Worm (Caenorhabditis elegans) whole organism, L1 larva: Measurements from ENCODE around the gene K02E10.5.

Experiments used
- C04F5.9 ChIP-seq: sonication (generic microtip); optimal IDR thresholded peaks from 2 replicates; lab custom pipeline; 2016; ENCODE audit warnings: missing genetic modification characterization, missing compliant biosample characterization
- F16B12.6 ChIP-seq: fragments of 150-350 bp; optimal IDR thresholded peaks from 2 replicates; lab custom pipeline; 2014; ENCODE audit warnings: missing biosample characterization, missing genetic modification characterization
- aly-2 ChIP-seq: fragments of 150-350 bp; optimal IDR thresholded peaks from 2 replicates; lab custom pipeline; 2014; ENCODE audit warnings: missing biosample characterization, missing genetic modification characterization
- ama-1 ChIP-seq: fragments of 150-350 bp; optimal IDR thresholded peaks from 2 replicates; lab custom pipeline; 2014
- blmp-1 ChIP-seq: fragments of 150-350 bp; optimal IDR thresholded peaks from 2 replicates; lab custom pipeline; 2014; ENCODE audit warnings: missing biosample characterization, missing genetic modification characterization
- ceh-63 ChIP-seq: fragments of 200-800 bp; sonication (Bioruptor generic); optimal IDR thresholded peaks from 2 replicates; lab custom pipeline; 2018; ENCODE audit warnings: mild to moderate bottlenecking, missing genetic modification characterization, missing compliant biosample characterization
- ceh-8 ChIP-seq: fragments of 200-800 bp; sonication (Bioruptor generic); optimal IDR thresholded peaks from 2 replicates; lab custom pipeline; 2018; ENCODE audit warnings: mild to moderate bottlenecking, missing genetic modification characterization, moderate library complexity, missing compliant biosample characterization
- ces-1 ChIP-seq: fragments of 150-350 bp; optimal IDR thresholded peaks from 2 replicates; lab custom pipeline; 2014; ENCODE audit warnings: missing biosample characterization, missing genetic modification reagents, missing genetic modification characterization
- efl-1 ChIP-seq, 4 experiments: fragments of 150-350 bp; optimal IDR thresholded peaks in 3 of 4; peaks in 1 of 4; 1 replicate in 1 of 4; 2 replicates in 3 of 4; lab custom pipeline; 2014; ENCODE audit warnings: missing biosample characterization in 2 of 4, missing genetic modification characterization in 2 of 4, missing genetic modification reagents in 2 of 4
- elt-2 ChIP-seq: sonication (generic microtip); optimal IDR thresholded peaks from 2 replicates; lab custom pipeline; 2016; ENCODE audit warnings: missing genetic modification characterization, mild to moderate bottlenecking, inconsistent platforms, missing compliant biosample characterization, missing genetic modification reagents
- ets-5 ChIP-seq: fragments of 200-800 bp; sonication (Bioruptor generic); IDR thresholded peaks from 2 replicates; pipeline ENCODE4 v1.3.6; 2022; ENCODE audit warnings: missing genetic modification characterization, missing compliant biosample characterization
- fkh-10 ChIP-seq: sonication (generic microtip); optimal IDR thresholded peaks from 2 replicates; lab custom pipeline; 2017; ENCODE audit warnings: missing biosample characterization, missing genetic modification reagents, missing genetic modification characterization
- grh-1 ChIP-seq: fragments of 200-800 bp; sonication (Bioruptor generic); IDR thresholded peaks from 2 replicates; pipeline ENCODE4 v1.3.6; 2022; ENCODE audit warnings: missing genetic modification reagents, missing genetic modification characterization, missing compliant biosample characterization
- hpl-2 ChIP-seq: fragments of 150-350 bp; optimal IDR thresholded peaks from 2 replicates; lab custom pipeline; 2014; ENCODE audit warnings: missing biosample characterization, missing genetic modification reagents, missing genetic modification characterization
- isw-1 ChIP-seq: fragments of 200-800 bp; sonication (Bioruptor generic); IDR thresholded peaks from 2 replicates; pipeline ENCODE4 v1.3.6; 2022; ENCODE audit warnings: missing genetic modification characterization, missing compliant biosample characterization
- lin-13 ChIP-seq: fragments of 150-350 bp; optimal IDR thresholded peaks from 2 replicates; lab custom pipeline; 2014; ENCODE audit warnings: missing biosample characterization, missing genetic modification reagents, missing genetic modification characterization
- lin-14 ChIP-seq: fragments of 200-800 bp; sonication (Bioruptor generic); optimal IDR thresholded peaks from 2 replicates; lab custom pipeline; 2018; ENCODE audit warnings: mild to moderate bottlenecking, missing genetic modification characterization, moderate library complexity, missing compliant biosample characterization
- lin-35 ChIP-seq, 2 experiments: fragments of 150-350 bp; optimal IDR thresholded peaks; 2 replicates each; lab custom pipeline; 2014; ENCODE audit warnings: missing biosample characterization in 2 of 2, missing genetic modification characterization in 2 of 2, missing genetic modification reagents in 2 of 2
- lir-3 ChIP-seq: sonication (generic microtip); optimal IDR thresholded peaks from 2 replicates; lab custom pipeline; 2016; ENCODE audit warnings: mild to moderate bottlenecking, missing genetic modification characterization, moderate library complexity, missing compliant biosample characterization; ENCODE audit not compliant: poor library complexity
- mep-1 ChIP-seq: fragments of 150-350 bp; optimal IDR thresholded peaks from 2 replicates; lab custom pipeline; 2014; ENCODE audit warnings: missing biosample characterization, missing genetic modification characterization
- nhr-76 ChIP-seq: sonication (generic microtip); optimal IDR thresholded peaks from 2 replicates; lab custom pipeline; 2017; ENCODE audit warnings: missing biosample characterization, missing genetic modification characterization
- nhr-84 ChIP-seq: sonication (generic microtip); optimal IDR thresholded peaks from 2 replicates; lab custom pipeline; 2017; ENCODE audit warnings: missing biosample characterization, missing genetic modification characterization
- nhr-85 ChIP-seq: sonication (generic microtip); peaks from one replicate; lab custom pipeline; 2016; ENCODE audit warnings: missing genetic modification characterization, inconsistent platforms, missing compliant biosample characterization
- nhr-90 ChIP-seq: sonication (generic microtip); optimal IDR thresholded peaks from 2 replicates; lab custom pipeline; 2016; ENCODE audit warnings: mild to moderate bottlenecking, missing genetic modification characterization, missing compliant biosample characterization; ENCODE audit not compliant: poor library complexity
- rnt-1 ChIP-seq: sonication (generic microtip); optimal IDR thresholded peaks from 2 replicates; lab custom pipeline; 2016; ENCODE audit warnings: mild to moderate bottlenecking, missing genetic modification characterization, moderate library complexity, missing compliant biosample characterization
- sptf-1 ChIP-seq: fragments of 150-350 bp; optimal IDR thresholded peaks from 2 replicates; lab custom pipeline; 2014; ENCODE audit warnings: missing biosample characterization, missing genetic modification characterization
- tlp-1 ChIP-seq: fragments of 150-350 bp; optimal IDR thresholded peaks from 2 replicates; lab custom pipeline; 2014; ENCODE audit warnings: missing biosample characterization, missing genetic modification characterization
- unc-30 ChIP-seq: sonication (generic microtip); optimal IDR thresholded peaks from 2 replicates; lab custom pipeline; 2017; ENCODE audit warnings: missing biosample characterization, missing genetic modification characterization
- unc-62 ChIP-seq: fragments of 150-350 bp; optimal IDR thresholded peaks from 2 replicates; lab custom pipeline; 2014; ENCODE audit warnings: missing biosample characterization, missing genetic modification reagents, missing genetic modification characterization
- vab-15 ChIP-seq: sonication (generic microtip); optimal IDR thresholded peaks from 2 replicates; lab custom pipeline; 2017; ENCODE audit warnings: missing genotype, mild to moderate bottlenecking, missing genetic modification characterization, missing compliant biosample characterization
- ztf-4 ChIP-seq: fragments of 150-350 bp; optimal IDR thresholded peaks from 2 replicates; lab custom pipeline; 2014; ENCODE audit warnings: missing biosample characterization, missing genetic modification characterization

K02E10.5 gene

ce11 chrX:2522658-2523057 is 43.9 kb upstream of the K02E10.5 start:
- no peak for TF ChIP-seq lin-35 (GFP tag; optimal IDR thresholded peaks at IDR 0.05; lab: Kevin White, UChicago)
- no peak for TF ChIP-seq nhr-76 (tag; lab: Kevin White, UChicago)
- no peak for TF ChIP-seq grh-1
- no peak for TF ChIP-seq F16B12.6
- peak; percentile 19 for TF ChIP-seq lin-14 (GFP tag; lab: Kevin White, UChicago)
- TF ChIP-seq fkh-10 (GFP tag; lab: Kevin White, UChicago), result peak; percentile 52
- TF ChIP-seq tlp-1 (tag; lab: Kevin White, UChicago), result no peak
- no peak for TF ChIP-seq isw-1 (GFP tag; lab: Robert Waterston, UW)
- TF ChIP-seq unc-62, result no peak
- TF ChIP-seq C04F5.9 (tag; lab: Kevin White, UChicago), result no peak
- TF ChIP-seq vab-15 (tag; lab: Kevin White, UChicago), result no peak
- no peak for TF ChIP-seq nhr-85 (tag; lab: Kevin White, UChicago)
- TF ChIP-seq ceh-63 (GFP tag; lab: Kevin White, UChicago), result no peak
- no peak for TF ChIP-seq rnt-1

ce11 chrX:2520461-2520860 is 41.7 kb upstream of the K02E10.5 start:
- TF ChIP-seq rnt-1, result peak; percentile 23
- TF ChIP-seq lir-3 (tag; lab: Kevin White, UChicago), result no peak

- TF ChIP-seq ceh-8, result peak; percentile 2
- no peak for TF ChIP-seq sptf-1
Observed at ce11 chrX:2516949-2517696, 38.4 kb upstream of the K02E10.5 start.

- no peak for TF ChIP-seq elt-2 (tag; lab: Kevin White, UChicago)
- no peak for TF ChIP-seq nhr-90
- TF ChIP-seq nhr-84 (tag; lab: Kevin White, UChicago), result no peak
- no peak for TF ChIP-seq ceh-63 (GFP tag; lab: Kevin White, UChicago)
- no peak for TF ChIP-seq hpl-2 (GFP tag; lab: Kevin White, UChicago)
- TF ChIP-seq ces-1 (GFP tag; lab: Kevin White, UChicago), result no peak
- TF ChIP-seq aly-2, result no peak
- TF ChIP-seq isw-1 (GFP tag; lab: Robert Waterston, UW), result no peak
- TF ChIP-seq lin-13, result no peak
Observed at ce11 chrX:2515224-2515623, 36.5 kb upstream of the K02E10.5 start, which contains the start of gene syg-1. Gene syg-1, minus strand, starts transcription at chrX:2515324.

- TF ChIP-seq blmp-1 (no peak), aly-2 (no peak), mep-1 (tag; lab: Kevin White, UChicago) (no peak), efl-1 (optimal IDR thresholded peaks at IDR 0.05; lab: Kevin White, UChicago) (no peak), efl-1 (GFP tag; optimal IDR thresholded peaks at IDR 0.05 in 1 of 2; lab: Kevin White, UChicago) (peak in 1 of 2 experiments; percentile 91)
Observed at ce11 chrX:2513667-2514198, 35.0 kb upstream of the K02E10.5 start.

ce11 chrX:2508449-2508848 is 29.7 kb upstream of the K02E10.5 start, which contains the start of gene K02E10.7:
Gene K02E10.7, minus strand, starts transcription at chrX:2508549.
- no peak for TF ChIP-seq ztf-4 (tag; lab: Kevin White, UChicago)
- TF ChIP-seq unc-30 (tag; lab: Kevin White, UChicago), result no peak
- no peak for TF ChIP-seq isw-1 (GFP tag; lab: Robert Waterston, UW)
- TF ChIP-seq ets-5, result no peak
- TF ChIP-seq ama-1 (lab: Kevin White, UChicago), result no peak
- no peak for TF ChIP-seq elt-2 (tag; lab: Kevin White, UChicago)
